Worm (Caenorhabditis elegans) whole organism, L2 larva: Measurements from ENCODE around the gene C28D4.7.

Experiments
- R02D3.7 ChIP-seq: fragments of 150-350 bp; optimal IDR thresholded peaks from 2 replicates; lab custom pipeline; 2014; ENCODE audit warnings: missing biosample characterization, missing genetic modification characterization
- ama-1 ChIP-seq: fragments of 150-350 bp; optimal IDR thresholded peaks from 2 replicates; lab custom pipeline; 2018; ENCODE audit warnings: inconsistent platforms
- crh-2 ChIP-seq: sonication (generic microtip); optimal IDR thresholded peaks from 2 replicates; lab custom pipeline; 2017; ENCODE audit warnings: missing biosample characterization, missing genetic modification characterization
- fos-1 ChIP-seq: fragments of 150-350 bp; optimal IDR thresholded peaks from 2 replicates; lab custom pipeline; 2014; ENCODE audit warnings: missing biosample characterization, missing genetic modification characterization
- nhr-237 ChIP-seq: fragments of 150-350 bp; optimal IDR thresholded peaks from 2 replicates; lab custom pipeline; 2014; ENCODE audit warnings: missing biosample characterization, missing genetic modification characterization
- unc-39 ChIP-seq: fragments of 150-350 bp; optimal IDR thresholded peaks from 2 replicates; lab custom pipeline; 2014; ENCODE audit warnings: missing biosample characterization, missing genetic modification characterization
- unc-62 ChIP-seq: fragments of 150-350 bp; optimal IDR thresholded peaks from 2 replicates; lab custom pipeline; 2014; ENCODE audit warnings: missing biosample characterization, missing genetic modification reagents, missing genetic modification characterization
- zag-1 ChIP-seq: fragments of 150-350 bp; optimal IDR thresholded peaks from 2 replicates; lab custom pipeline; 2014; ENCODE audit warnings: missing biosample characterization, missing genetic modification characterization

ce11 chrIV:9770798-9771197, 27.9 kb upstream of the C28D4.7 start:
- TF ChIP-seq R02D3.7 (tag; lab: Kevin White, UChicago) (no peak), nhr-237 (no peak), unc-62 (GFP tag; lab: Kevin White, UChicago) (no peak), zag-1 (tag; lab: Kevin White, UChicago) (no peak), crh-2 (tag; lab: Kevin White, UChicago) (no peak), fos-1 (tag; lab: Kevin White, UChicago) (no peak), ama-1 (lab: Kevin White, UChicago) (no peak), unc-39 (tag; lab: Kevin White, UChicago) (no peak)
